Worm (Caenorhabditis elegans) whole organism, L1 larva: ENCODE data around the gene F28B4.3.

Source experiments
- ama-1 ChIP-seq: fragments of 150-350 bp; optimal IDR thresholded peaks from 2 replicates; lab custom pipeline; 2014
- fkh-10 ChIP-seq: sonication (generic microtip); optimal IDR thresholded peaks from 2 replicates; lab custom pipeline; 2017; ENCODE audit warnings: missing biosample characterization, missing genetic modification reagents, missing genetic modification characterization
- fos-1 ChIP-seq: fragments of 150-350 bp; optimal IDR thresholded peaks from 2 replicates; lab custom pipeline; 2014; ENCODE audit warnings: missing biosample characterization, missing genetic modification characterization
- irx-1 ChIP-seq: sonication (generic microtip); optimal IDR thresholded peaks from 2 replicates; lab custom pipeline; 2016; ENCODE audit warnings: missing genetic modification characterization, missing compliant biosample characterization
- jun-1 ChIP-seq: fragments of 150-350 bp; optimal IDR thresholded peaks from 2 replicates; lab custom pipeline; 2014; ENCODE audit warnings: missing biosample characterization, missing genetic modification reagents, missing genetic modification characterization
- sptf-1 ChIP-seq: fragments of 150-350 bp; optimal IDR thresholded peaks from 2 replicates; lab custom pipeline; 2014; ENCODE audit warnings: missing biosample characterization, missing genetic modification characterization
- unc-130 ChIP-seq: fragments of 150-350 bp; optimal IDR thresholded peaks from 2 replicates; lab custom pipeline; 2017; ENCODE audit warnings: missing biosample characterization, missing genetic modification characterization, inconsistent platforms

DNA sequence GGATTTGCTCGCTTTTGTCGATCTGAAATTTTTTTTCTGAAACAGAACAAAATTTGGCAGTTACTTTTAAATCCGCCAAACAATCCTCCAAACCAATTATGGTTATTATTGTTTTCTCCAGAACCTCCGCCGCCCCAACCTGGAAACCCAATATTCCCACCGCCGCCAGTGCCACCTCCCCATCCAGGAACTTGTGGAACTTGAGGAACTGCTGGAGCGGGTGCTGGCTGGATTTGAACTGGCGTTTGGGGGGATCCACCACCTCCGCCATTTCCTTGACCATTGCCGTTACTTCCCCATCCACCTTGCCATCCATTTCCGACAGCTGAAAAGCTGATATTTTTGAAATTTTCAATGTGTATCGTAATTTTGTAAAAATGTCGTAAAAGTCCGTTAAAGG lies 12.6 kb upstream of the F28B4.3 start:
- TF ChIP-seq unc-130 (tag; lab: Kevin White, UChicago) (no peak), fos-1 (tag; lab: Kevin White, UChicago) (no peak), ama-1 (lab: Kevin White, UChicago) (no peak), sptf-1 (tag; lab: Kevin White, UChicago) (no peak), fkh-10 (GFP tag; lab: Kevin White, UChicago) (no peak), jun-1 (no peak), irx-1 (tag; lab: Kevin White, UChicago) (no peak)
